Worm (Caenorhabditis elegans) whole organism, L1 larva: ENCODE measurements around the gene tag-89.
A peak's percentile ranks its signal among the peaks of the same experiment; 100 is the strongest.

Experiments used
- C04F5.9 ChIP-seq: sonication (generic microtip); optimal IDR thresholded peaks from 2 replicates; lab custom pipeline; 2016; ENCODE audit warnings: missing genetic modification characterization, missing compliant biosample characterization
- C16A3.4 ChIP-seq: fragments of 150-350 bp; optimal IDR thresholded peaks from 2 replicates; lab custom pipeline; 2014; ENCODE audit warnings: missing biosample characterization, missing genetic modification characterization
- F16B12.6 ChIP-seq: fragments of 150-350 bp; optimal IDR thresholded peaks from 2 replicates; lab custom pipeline; 2014; ENCODE audit warnings: missing biosample characterization, missing genetic modification characterization
- aha-1 ChIP-seq: fragments of 150-350 bp; optimal IDR thresholded peaks from 2 replicates; lab custom pipeline; 2014; ENCODE audit warnings: missing biosample characterization, missing genetic modification characterization
- alr-1 ChIP-seq: fragments of 200-800 bp; sonication (Bioruptor generic); optimal IDR thresholded peaks from 2 replicates; lab custom pipeline; 2018; ENCODE audit warnings: borderline replicate concordance, mild to moderate bottlenecking, missing genetic modification characterization, missing compliant biosample characterization
- aly-2 ChIP-seq: fragments of 150-350 bp; optimal IDR thresholded peaks from 2 replicates; lab custom pipeline; 2014; ENCODE audit warnings: missing biosample characterization, missing genetic modification characterization
- ama-1 ChIP-seq: fragments of 150-350 bp; optimal IDR thresholded peaks from 2 replicates; lab custom pipeline; 2014
- ceh-63 ChIP-seq: fragments of 200-800 bp; sonication (Bioruptor generic); optimal IDR thresholded peaks from 2 replicates; lab custom pipeline; 2018; ENCODE audit warnings: mild to moderate bottlenecking, missing genetic modification characterization, missing compliant biosample characterization
- ceh-82 ChIP-seq, 3 experiments: fragments of 150-350 bp in 1 of 3; sonication (generic microtip) in 2 of 3; optimal IDR thresholded peaks; 2 replicates each; lab custom pipeline; 2014 to 2017; ENCODE audit warnings: missing biosample characterization in 3 of 3, missing genetic modification characterization in 3 of 3
- dpl-1 ChIP-seq, 3 experiments: fragments of 150-350 bp in 2 of 3; sonication (generic microtip) in 1 of 3; optimal IDR thresholded peaks; 2 replicates each; lab custom pipeline; 2014 to 2017; ENCODE audit warnings: missing biosample characterization in 3 of 3, missing genetic modification characterization in 3 of 3, missing genetic modification reagents in 3 of 3
- dsc-1 ChIP-seq: sonication (generic microtip); optimal IDR thresholded peaks from 2 replicates; lab custom pipeline; 2016; ENCODE audit warnings: mild to moderate bottlenecking, missing genetic modification characterization, missing compliant biosample characterization
- ets-5 ChIP-seq: fragments of 200-800 bp; sonication (Bioruptor generic); IDR thresholded peaks from 2 replicates; pipeline ENCODE4 v1.3.6; 2022; ENCODE audit warnings: missing genetic modification characterization, missing compliant biosample characterization
- fkh-10 ChIP-seq: sonication (generic microtip); optimal IDR thresholded peaks from 2 replicates; lab custom pipeline; 2017; ENCODE audit warnings: missing biosample characterization, missing genetic modification reagents, missing genetic modification characterization
- fkh-8 ChIP-seq: sonication (generic microtip); optimal IDR thresholded peaks from 2 replicates; lab custom pipeline; 2016; ENCODE audit warnings: mild to moderate bottlenecking, missing genetic modification characterization, missing compliant biosample characterization
- fos-1 ChIP-seq: fragments of 150-350 bp; optimal IDR thresholded peaks from 2 replicates; lab custom pipeline; 2014; ENCODE audit warnings: missing biosample characterization, missing genetic modification characterization
- grh-1 ChIP-seq: fragments of 200-800 bp; sonication (Bioruptor generic); IDR thresholded peaks from 2 replicates; pipeline ENCODE4 v1.3.6; 2022; ENCODE audit warnings: missing genetic modification reagents, missing genetic modification characterization, missing compliant biosample characterization
- irx-1 ChIP-seq: sonication (generic microtip); optimal IDR thresholded peaks from 2 replicates; lab custom pipeline; 2016; ENCODE audit warnings: missing genetic modification characterization, missing compliant biosample characterization
- isw-1 ChIP-seq: fragments of 200-800 bp; sonication (Bioruptor generic); IDR thresholded peaks from 2 replicates; pipeline ENCODE4 v1.3.6; 2022; ENCODE audit warnings: missing genetic modification characterization, missing compliant biosample characterization
- jun-1 ChIP-seq: fragments of 150-350 bp; optimal IDR thresholded peaks from 2 replicates; lab custom pipeline; 2014; ENCODE audit warnings: missing biosample characterization, missing genetic modification reagents, missing genetic modification characterization
- lin-13 ChIP-seq: fragments of 150-350 bp; optimal IDR thresholded peaks from 2 replicates; lab custom pipeline; 2014; ENCODE audit warnings: missing biosample characterization, missing genetic modification reagents, missing genetic modification characterization
- lin-14 ChIP-seq: fragments of 200-800 bp; sonication (Bioruptor generic); optimal IDR thresholded peaks from 2 replicates; lab custom pipeline; 2018; ENCODE audit warnings: mild to moderate bottlenecking, missing genetic modification characterization, moderate library complexity, missing compliant biosample characterization
- lin-15B ChIP-seq: fragments of 150-350 bp; sonication (generic microtip); optimal IDR thresholded peaks from 3 replicates; lab custom pipeline; 2014; ENCODE audit warnings: missing biosample characterization, missing genetic modification characterization
- lin-35 ChIP-seq, 2 experiments: fragments of 150-350 bp; optimal IDR thresholded peaks; 2 replicates each; lab custom pipeline; 2014; ENCODE audit warnings: missing biosample characterization in 2 of 2, missing genetic modification characterization in 2 of 2, missing genetic modification reagents in 2 of 2
- lin-39 ChIP-seq: fragments of 150-350 bp; optimal IDR thresholded peaks from 2 replicates; lab custom pipeline; 2014; ENCODE audit warnings: missing biosample characterization, missing genetic modification reagents, missing genetic modification characterization
- lsy-2 ChIP-seq, 2 experiments: fragments of 150-350 bp; optimal IDR thresholded peaks; 2 replicates each; lab custom pipeline; 2014; ENCODE audit warnings: missing biosample characterization in 2 of 2, missing genetic modification characterization in 2 of 2
- mep-1 ChIP-seq: fragments of 150-350 bp; optimal IDR thresholded peaks from 2 replicates; lab custom pipeline; 2014; ENCODE audit warnings: missing biosample characterization, missing genetic modification characterization
- nhr-19 ChIP-seq: fragments of 200-800 bp; sonication (Bioruptor generic); conservative IDR thresholded peaks from 2 replicates; pipeline ENCODE4 v1.3.6; 2022; ENCODE audit warnings: missing genetic modification characterization, missing compliant biosample characterization
- nhr-20 ChIP-seq: sonication (generic microtip); optimal IDR thresholded peaks from 2 replicates; lab custom pipeline; 2016; ENCODE audit warnings: mild to moderate bottlenecking, missing genetic modification characterization, missing compliant biosample characterization
- nhr-237 ChIP-seq: fragments of 150-350 bp; optimal IDR thresholded peaks from 2 replicates; lab custom pipeline; 2014; ENCODE audit warnings: missing biosample characterization, missing genetic modification characterization
- nhr-47 ChIP-seq: sonication (generic microtip); optimal IDR thresholded peaks from 2 replicates; lab custom pipeline; 2016; ENCODE audit warnings: mild to moderate bottlenecking, missing genetic modification characterization, moderate library complexity, missing compliant biosample characterization
- nhr-84 ChIP-seq: sonication (generic microtip); optimal IDR thresholded peaks from 2 replicates; lab custom pipeline; 2017; ENCODE audit warnings: missing biosample characterization, missing genetic modification characterization
- nhr-85 ChIP-seq: sonication (generic microtip); peaks from one replicate; lab custom pipeline; 2016; ENCODE audit warnings: missing genetic modification characterization, inconsistent platforms, missing compliant biosample characterization
- nhr-90 ChIP-seq: sonication (generic microtip); optimal IDR thresholded peaks from 2 replicates; lab custom pipeline; 2016; ENCODE audit warnings: mild to moderate bottlenecking, missing genetic modification characterization, missing compliant biosample characterization; ENCODE audit not compliant: poor library complexity
- pag-3 ChIP-seq: sonication (generic microtip); optimal IDR thresholded peaks from 2 replicates; lab custom pipeline; 2017; ENCODE audit warnings: missing genetic modification characterization, mild to moderate bottlenecking, missing compliant biosample characterization, antibody characterized with exemption, borderline replicate concordance; ENCODE audit not compliant: insufficient read depth
- rnt-1 ChIP-seq: sonication (generic microtip); optimal IDR thresholded peaks from 2 replicates; lab custom pipeline; 2016; ENCODE audit warnings: mild to moderate bottlenecking, missing genetic modification characterization, moderate library complexity, missing compliant biosample characterization
- snpc-4 ChIP-seq: fragments of 150-350 bp; optimal IDR thresholded peaks from 2 replicates; lab custom pipeline; 2014; ENCODE audit warnings: missing biosample characterization, missing genetic modification characterization
- snu-23 ChIP-seq: sonication (generic microtip); optimal IDR thresholded peaks from 2 replicates; lab custom pipeline; 2016; ENCODE audit warnings: missing genetic modification characterization, missing compliant biosample characterization
- sptf-1 ChIP-seq: fragments of 150-350 bp; optimal IDR thresholded peaks from 2 replicates; lab custom pipeline; 2014; ENCODE audit warnings: missing biosample characterization, missing genetic modification characterization
- sup-37 ChIP-seq: fragments of 200-800 bp; sonication (Bioruptor generic); optimal IDR thresholded peaks from 2 replicates; lab custom pipeline; 2018; ENCODE audit warnings: mild to moderate bottlenecking, missing genetic modification characterization, missing compliant biosample characterization
- swsn-7 ChIP-seq: sonication (generic microtip); optimal IDR thresholded peaks from 2 replicates; lab custom pipeline; 2016; ENCODE audit warnings: missing genetic modification characterization, missing compliant biosample characterization
- unc-130 ChIP-seq: fragments of 150-350 bp; optimal IDR thresholded peaks from 2 replicates; lab custom pipeline; 2017; ENCODE audit warnings: missing biosample characterization, missing genetic modification characterization, inconsistent platforms
- unc-30 ChIP-seq: sonication (generic microtip); optimal IDR thresholded peaks from 2 replicates; lab custom pipeline; 2017; ENCODE audit warnings: missing biosample characterization, missing genetic modification characterization
- unc-86 ChIP-seq: sonication (generic microtip); optimal IDR thresholded peaks from 2 replicates; lab custom pipeline; 2016; ENCODE audit warnings: missing genetic modification characterization, missing compliant biosample characterization
- vab-15 ChIP-seq: sonication (generic microtip); optimal IDR thresholded peaks from 2 replicates; lab custom pipeline; 2017; ENCODE audit warnings: missing genotype, mild to moderate bottlenecking, missing genetic modification characterization, missing compliant biosample characterization
- xbp-1 ChIP-seq: sonication (generic microtip); optimal IDR thresholded peaks from 2 replicates; lab custom pipeline; 2016; ENCODE audit warnings: missing genetic modification characterization, missing compliant biosample characterization
- zip-4 ChIP-seq: fragments of 200-800 bp; sonication (Bioruptor generic); optimal IDR thresholded peaks from 2 replicates; lab custom pipeline; 2018; ENCODE audit warnings: mild to moderate bottlenecking, missing genetic modification characterization, moderate library complexity, missing compliant biosample characterization
- ztf-11 ChIP-seq, 2 experiments: sonication (generic microtip); optimal IDR thresholded peaks; 2 replicates each; lab custom pipeline; 2016 to 2017; ENCODE audit warnings: missing genetic modification characterization in 2 of 2, missing biosample characterization in 1 of 2, missing compliant biosample characterization in 1 of 2
- ztf-4 ChIP-seq: fragments of 150-350 bp; optimal IDR thresholded peaks from 2 replicates; lab custom pipeline; 2014; ENCODE audit warnings: missing biosample characterization, missing genetic modification characterization

tag-89 gene

ce11 chrIV:11425442-11425841, 31.1 kb downstream of the tag-89 start, which contains the start of gene kin-4:
TSS of gene kin-4 (plus strand) at chrIV:11425742.
- TF ChIP-seq ceh-82 (tag; optimal IDR thresholded peaks at IDR 0.05; lab: Kevin White, UChicago) = no peak
- TF ChIP-seq sptf-1 = no peak
- TF ChIP-seq dsc-1 (tag; lab: Kevin White, UChicago) = peak; percentile 20
- TF ChIP-seq fkh-8 (tag; lab: Kevin White, UChicago) = peak; percentile 17
- no peak for TF ChIP-seq unc-30 (tag; lab: Kevin White, UChicago)
- no peak for TF ChIP-seq lsy-2 (tag; optimal IDR thresholded peaks at IDR 0.05; lab: Kevin White, UChicago)

ce11 chrIV:11431448-11431847, 37.1 kb downstream of the tag-89 start:
- TF ChIP-seq grh-1 (GFP tag; lab: Robert Waterston, UW) = no peak
- peak; percentile 30 for TF ChIP-seq lin-14 (GFP tag; lab: Kevin White, UChicago)

ce11 chrIV:11433709-11434108, 39.4 kb downstream of the tag-89 start:
- TF ChIP-seq irx-1 = peak; percentile 58
- peak; percentile 88 for TF ChIP-seq mep-1 (tag; lab: Kevin White, UChicago)
- TF ChIP-seq fos-1 (tag; lab: Kevin White, UChicago) = peak; percentile 21
- TF ChIP-seq grh-1 (GFP tag; lab: Robert Waterston, UW) = no peak
- TF ChIP-seq snpc-4 (tag; lab: Kevin White, UChicago) = peak; percentile 67
- TF ChIP-seq aha-1 (tag; lab: Kevin White, UChicago) = peak; percentile 20
- no peak for TF ChIP-seq ceh-63 (GFP tag; lab: Kevin White, UChicago)
- peak; percentile 66 to 76 (median 73) for TF ChIP-seq dpl-1 (GFP tag; optimal IDR thresholded peaks at IDR 0.05; lab: Kevin White, UChicago)
- no peak for TF ChIP-seq lin-39 (tag; lab: Kevin White, UChicago)
- peak; percentile 73 for TF ChIP-seq nhr-20 (tag; lab: Kevin White, UChicago)
- TF ChIP-seq C16A3.4 (tag; lab: Kevin White, UChicago) = peak; percentile 38
- peak; percentile 91 for TF ChIP-seq lin-14 (GFP tag; lab: Kevin White, UChicago)
- peak; percentile 76 to 84 for TF ChIP-seq lsy-2 (tag; optimal IDR thresholded peaks at IDR 0.05; lab: Kevin White, UChicago)
- peak; percentile 45 for TF ChIP-seq unc-130 (tag; lab: Kevin White, UChicago)
- peak; percentile 58 for TF ChIP-seq nhr-85 (tag; lab: Kevin White, UChicago)
- TF ChIP-seq nhr-47 (tag; lab: Kevin White, UChicago) = peak; percentile 80
- TF ChIP-seq snu-23 (GFP tag; lab: Kevin White, UChicago) = peak; percentile 79
- peak; percentile 60 to 87 (median 87) for TF ChIP-seq ceh-82 (tag; optimal IDR thresholded peaks at IDR 0.05; lab: Kevin White, UChicago)
- peak; percentile 65 for TF ChIP-seq xbp-1 (tag; lab: Kevin White, UChicago)
- no peak for TF ChIP-seq ztf-11 (tag; optimal IDR thresholded peaks at IDR 0.05; lab: Kevin White, UChicago)
- TF ChIP-seq lin-13 = peak; percentile 45
- peak; percentile 19 for TF ChIP-seq nhr-237 (tag; lab: Kevin White, UChicago)
- peak; percentile 76 for TF ChIP-seq nhr-19
- TF ChIP-seq unc-86 (tag; lab: Kevin White, UChicago) = peak; percentile 57
- TF ChIP-seq pag-3 (tag; lab: Kevin White, UChicago) = peak; percentile 59
- no peak for TF ChIP-seq ets-5
- peak; percentile 52 for TF ChIP-seq isw-1
- TF ChIP-seq vab-15 (tag; lab: Kevin White, UChicago) = no peak
- TF ChIP-seq sup-37 (GFP tag; lab: Kevin White, UChicago) = peak; percentile 17
- TF ChIP-seq F16B12.6 (tag; lab: Kevin White, UChicago) = peak; percentile 38
- TF ChIP-seq nhr-84 = no peak
- no peak for TF ChIP-seq alr-1 (tag; lab: Kevin White, UChicago)
- no peak for TF ChIP-seq ztf-4 (tag; lab: Kevin White, UChicago)
- peak; percentile 44 for TF ChIP-seq nhr-90
- peak; percentile 43 for TF ChIP-seq C04F5.9
- TF ChIP-seq sptf-1 = no peak
- peak; percentile 45 for TF ChIP-seq jun-1 (tag; lab: Kevin White, UChicago)
- TF ChIP-seq aly-2 (tag; lab: Kevin White, UChicago) = peak; percentile 58
- peak; percentile 87 for TF ChIP-seq rnt-1 (tag; lab: Kevin White, UChicago)
- TF ChIP-seq fkh-10 (GFP tag; lab: Kevin White, UChicago) = peak; percentile 57
- no peak for TF ChIP-seq ama-1
- peak; percentile 78 for TF ChIP-seq swsn-7 (tag; lab: Kevin White, UChicago)
- TF ChIP-seq zip-4 = peak; percentile 15
- peak; percentile 1 for TF ChIP-seq lin-15B (tag; lab: Kevin White, UChicago)
- peak; percentile 73 to 75 for TF ChIP-seq lin-35 (GFP tag; optimal IDR thresholded peaks at IDR 0.05; lab: Kevin White, UChicago)
